Fruit fly (Drosophila melanogaster): ENCODE results near the gene CG4872.

dm6 chrX:16907675-16908074 is 26.5 kb downstream of the CG4872 start:
- TF ChIP-seq CG12391 (tag; optimal IDR thresholded peaks at IDR 0.05): no peak
- TF ChIP-seq ssp (GFP tag; IDR thresholded peaks at IDR 0.05): no peak
- no peak for TF ChIP-seq D19B (GFP tag; optimal IDR thresholded peaks at IDR 0.05)
- TF ChIP-seq Rx (GFP tag; IDR thresholded peaks at IDR 0.05): no peak
- no peak for TF ChIP-seq ara (GFP tag; IDR thresholded peaks at IDR 0.05)
- TF ChIP-seq pita (GFP tag; optimal IDR thresholded peaks at IDR 0.05): no peak
